Worm (Caenorhabditis elegans) whole organism, mixed stage, embryonic: ENCODE results near the gene C07D10.6.

Experiments used
- flh-1 ChIP-seq: fragments of 200-800 bp; sonication (Bioruptor generic); optimal IDR thresholded peaks from 2 replicates; lab custom pipeline; 2018; ENCODE audit warnings: mild to moderate bottlenecking, missing genetic modification characterization, moderate library complexity, missing compliant biosample characterization
- lsy-2 ChIP-seq: fragments of 150-350 bp; optimal IDR thresholded peaks from 2 replicates; lab custom pipeline; 2014; ENCODE audit warnings: missing biosample characterization, missing genetic modification characterization
- mep-1 ChIP-seq: fragments of 150-350 bp; optimal IDR thresholded peaks from 2 replicates; lab custom pipeline; 2017; ENCODE audit warnings: missing biosample characterization, missing genetic modification reagents, missing genetic modification characterization, inconsistent platforms
- nhr-12 ChIP-seq: fragments of 150-350 bp; optimal IDR thresholded peaks from 2 replicates; lab custom pipeline; 2014; ENCODE audit warnings: missing biosample characterization, missing genetic modification characterization
- nhr-28 ChIP-seq: fragments of 150-350 bp; optimal IDR thresholded peaks from 2 replicates; lab custom pipeline; 2014; ENCODE audit warnings: missing biosample characterization, missing genetic modification characterization
- snpc-4 ChIP-seq: fragments of 150-350 bp; optimal IDR thresholded peaks from 2 replicates; lab custom pipeline; 2014; ENCODE audit warnings: missing biosample characterization, missing genetic modification characterization
- unc-62 ChIP-seq: fragments of 150-350 bp; optimal IDR thresholded peaks from 2 replicates; lab custom pipeline; 2014; ENCODE audit warnings: missing biosample characterization, missing genetic modification reagents, missing genetic modification characterization

ce11 chrII:7420157-7420556 is 41.0 kb downstream of the C07D10.6 start:
- no peak for TF ChIP-seq nhr-28
- TF ChIP-seq snpc-4 (tag; lab: Kevin White, UChicago) = no peak
- TF ChIP-seq mep-1 (tag; lab: Kevin White, UChicago) = no peak
- TF ChIP-seq nhr-12 (tag; lab: Kevin White, UChicago) = no peak
- TF ChIP-seq lsy-2 (tag; lab: Kevin White, UChicago) = no peak
- TF ChIP-seq flh-1 (GFP tag; lab: Kevin White, UChicago) = no peak
- no peak for TF ChIP-seq unc-62
